Fruit fly (Drosophila melanogaster) S2 (cell line): ENCODE data around the gene Kaz-m1.

ENCODE experiments used
- CG8478 ChIP-seq: fragments of >200 bp; optimal IDR thresholded peaks from 2 replicates; lab custom pipeline; 2018
- CTCF ChIP-seq, 2 experiments: fragments of >200 bp; optimal IDR thresholded peaks; 2 replicates each; lab custom pipeline; 2018

Kaz-m1 gene

DNA sequence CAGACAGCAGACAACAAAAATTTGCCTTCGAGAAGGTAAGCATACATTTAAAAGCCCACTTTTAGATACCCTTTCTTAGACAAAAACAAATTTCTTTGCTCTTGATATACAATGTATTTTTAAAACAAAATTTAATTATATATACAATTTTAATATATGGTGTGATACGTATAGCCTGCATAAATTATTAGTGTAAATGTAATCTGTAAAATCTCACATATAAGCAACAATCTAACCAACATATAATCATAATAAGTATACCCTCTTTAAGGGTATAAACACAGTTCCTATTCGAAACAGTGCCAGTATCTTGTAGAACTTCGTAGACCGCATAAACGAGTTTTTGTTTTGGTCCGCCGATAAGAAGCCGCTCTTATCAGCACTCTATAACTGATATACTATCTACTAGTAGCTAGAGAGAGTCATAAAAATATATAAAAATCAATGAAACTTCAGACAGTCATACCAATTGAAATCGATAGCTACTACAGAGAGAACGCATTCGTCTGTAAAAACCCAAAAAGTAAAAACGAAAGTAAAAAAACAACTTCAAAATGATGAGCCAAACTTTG is at the start of gene Kaz-m1:
Kaz-m1 (plus strand) TSS at position 460 of the 572 bp plus-strand sequence.
- TF ChIP-seq CG8478 (lab: Kevin White, UChicago) (no peak), CTCF (optimal IDR thresholded peaks at IDR 0.05; lab: Kevin White, UChicago) (no peak)

DNA sequence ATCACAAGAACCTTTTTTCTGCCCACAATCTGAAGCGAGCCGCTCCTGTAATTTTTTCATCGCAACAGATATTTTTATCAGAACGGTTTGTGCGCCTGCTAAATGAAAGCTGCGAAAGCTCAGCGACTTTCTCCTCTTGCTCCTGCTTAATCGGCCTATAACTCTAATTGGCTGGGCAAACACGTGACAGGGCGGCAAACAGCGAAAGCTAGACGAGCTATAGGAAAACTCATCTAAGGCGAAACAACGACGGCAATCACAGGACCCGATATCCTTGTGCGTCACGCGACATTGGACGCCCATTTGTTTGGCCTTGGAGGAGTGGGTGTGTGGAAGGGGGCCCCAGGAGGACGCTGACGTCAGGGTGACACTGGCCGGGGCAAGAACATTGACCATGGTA is 47.6 kb upstream of the Kaz-m1 start:
- TF ChIP-seq CG8478 (lab: Kevin White, UChicago), result no peak
- TF ChIP-seq CTCF (optimal IDR thresholded peaks at IDR 0.05; lab: Kevin White, UChicago), result no peak

DNA sequence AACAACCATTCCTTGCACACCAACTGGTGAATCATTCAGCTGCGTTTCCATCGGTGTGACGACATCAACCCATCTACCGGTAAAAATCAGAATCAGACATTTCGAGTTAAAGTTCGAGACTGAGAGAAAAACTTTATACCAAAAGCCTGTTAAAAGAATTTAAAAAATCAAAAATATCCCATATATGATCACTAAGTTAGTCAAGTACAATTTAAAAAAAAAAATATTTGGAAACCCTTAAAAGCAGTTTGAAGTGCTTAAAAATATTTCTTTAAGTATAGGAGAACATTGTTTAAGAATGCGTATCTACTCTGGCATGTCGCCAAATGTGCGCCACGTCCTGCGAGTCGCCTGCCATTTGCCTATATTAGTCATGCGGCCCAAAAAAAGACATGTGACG is 46.0 kb upstream of the Kaz-m1 start:
- no peak for TF ChIP-seq CTCF (optimal IDR thresholded peaks at IDR 0.05; lab: Kevin White, UChicago)
- no peak for TF ChIP-seq CG8478 (lab: Kevin White, UChicago)

DNA sequence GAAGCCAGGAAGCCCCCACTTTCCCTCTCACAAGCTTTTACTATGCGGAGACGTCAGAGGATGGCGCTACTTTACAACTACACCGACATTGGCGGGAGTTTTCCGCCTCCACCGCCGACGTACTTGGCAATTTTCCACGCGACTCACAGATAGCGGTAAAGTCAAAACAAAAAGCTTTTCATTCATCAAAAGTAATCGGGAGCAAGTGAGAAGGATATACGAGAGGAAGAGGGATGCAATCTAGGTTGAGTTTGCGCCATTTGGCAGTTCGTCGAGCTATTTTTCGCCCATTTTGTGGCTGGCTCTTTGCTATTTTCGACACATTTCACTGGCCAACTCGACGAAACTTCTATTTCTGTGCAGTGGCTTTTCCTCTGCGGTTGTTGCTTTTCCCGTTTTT is 45.6 kb upstream of the Kaz-m1 start:
- TF ChIP-seq CG8478 (lab: Kevin White, UChicago) (no peak), CTCF (optimal IDR thresholded peaks at IDR 0.05; lab: Kevin White, UChicago) (no peak)

DNA sequence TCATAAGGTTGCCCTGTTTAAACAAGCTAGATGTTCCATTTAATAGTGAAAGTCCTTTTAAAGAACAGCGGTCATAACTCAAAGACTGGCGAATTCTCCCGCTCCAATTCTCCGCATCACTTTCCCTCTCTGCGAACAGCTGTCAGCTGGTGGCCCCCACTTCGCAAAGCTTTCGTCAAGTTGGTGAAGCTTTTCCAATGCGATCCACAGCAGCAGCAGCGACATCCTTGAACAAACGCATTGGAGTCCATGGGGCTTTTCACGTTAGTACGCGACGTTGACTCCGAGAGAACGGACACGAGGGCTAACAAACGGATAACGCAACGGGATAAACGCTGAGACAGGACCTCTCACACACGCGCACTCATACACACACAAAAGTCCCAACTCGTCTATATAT is 44.7 kb upstream of the Kaz-m1 start, which contains the start of gene fid:
fid (plus strand) TSS at position 301 of the 400 bp plus-strand sequence.
- no peak for TF ChIP-seq CTCF (optimal IDR thresholded peaks at IDR 0.05; lab: Kevin White, UChicago)

DNA sequence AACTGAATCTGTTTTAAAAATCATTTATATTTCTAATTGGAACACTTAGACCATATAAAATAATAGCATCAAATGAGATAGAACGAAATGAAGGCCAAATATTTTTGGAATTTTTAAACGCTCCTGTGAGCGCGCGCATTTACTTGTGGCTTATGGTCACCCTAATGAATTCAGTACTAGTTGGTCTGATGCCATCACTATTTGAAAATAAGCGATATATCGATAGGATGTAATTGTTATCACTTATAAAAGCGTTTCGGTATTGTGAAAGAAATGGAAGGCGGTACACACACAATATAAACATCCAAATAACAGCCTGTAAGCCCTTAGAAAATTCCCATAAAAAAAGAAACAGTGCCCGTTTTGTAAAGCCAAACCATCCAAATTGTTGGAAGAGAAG is 31.8 kb upstream of the Kaz-m1 start, which contains the start of gene Nf1:
Nf1 (plus strand) TSS at position 280 of the 400 bp plus-strand sequence.
- TF ChIP-seq CG8478 (lab: Kevin White, UChicago), result no peak
- peak in 1 of 2 experiments; percentile 5 for TF ChIP-seq CTCF (optimal IDR thresholded peaks at IDR 0.05; lab: Kevin White, UChicago)

DNA sequence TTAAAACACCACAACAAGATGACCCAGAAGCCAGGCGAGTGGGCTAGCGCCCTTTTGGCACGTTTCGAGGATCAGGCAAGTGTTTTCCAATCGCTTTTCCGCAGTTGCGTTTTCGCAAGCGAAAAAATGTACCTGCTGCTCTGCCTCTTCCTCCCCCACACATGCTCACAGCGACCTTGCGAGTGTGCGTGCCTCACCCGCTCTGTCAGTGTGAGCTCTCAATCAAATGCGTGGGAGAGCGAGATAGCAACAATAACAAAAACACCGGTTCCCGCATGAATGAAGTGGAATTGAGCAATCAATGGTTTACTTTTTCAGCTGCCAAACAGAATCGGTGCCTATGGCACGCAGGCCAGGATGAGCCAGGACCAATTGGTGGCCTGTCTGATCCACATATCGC is 31.2 kb upstream of the Kaz-m1 start:
- TF ChIP-seq CG8478 (lab: Kevin White, UChicago) (no peak), CTCF (optimal IDR thresholded peaks at IDR 0.05; lab: Kevin White, UChicago) (no peak)

DNA sequence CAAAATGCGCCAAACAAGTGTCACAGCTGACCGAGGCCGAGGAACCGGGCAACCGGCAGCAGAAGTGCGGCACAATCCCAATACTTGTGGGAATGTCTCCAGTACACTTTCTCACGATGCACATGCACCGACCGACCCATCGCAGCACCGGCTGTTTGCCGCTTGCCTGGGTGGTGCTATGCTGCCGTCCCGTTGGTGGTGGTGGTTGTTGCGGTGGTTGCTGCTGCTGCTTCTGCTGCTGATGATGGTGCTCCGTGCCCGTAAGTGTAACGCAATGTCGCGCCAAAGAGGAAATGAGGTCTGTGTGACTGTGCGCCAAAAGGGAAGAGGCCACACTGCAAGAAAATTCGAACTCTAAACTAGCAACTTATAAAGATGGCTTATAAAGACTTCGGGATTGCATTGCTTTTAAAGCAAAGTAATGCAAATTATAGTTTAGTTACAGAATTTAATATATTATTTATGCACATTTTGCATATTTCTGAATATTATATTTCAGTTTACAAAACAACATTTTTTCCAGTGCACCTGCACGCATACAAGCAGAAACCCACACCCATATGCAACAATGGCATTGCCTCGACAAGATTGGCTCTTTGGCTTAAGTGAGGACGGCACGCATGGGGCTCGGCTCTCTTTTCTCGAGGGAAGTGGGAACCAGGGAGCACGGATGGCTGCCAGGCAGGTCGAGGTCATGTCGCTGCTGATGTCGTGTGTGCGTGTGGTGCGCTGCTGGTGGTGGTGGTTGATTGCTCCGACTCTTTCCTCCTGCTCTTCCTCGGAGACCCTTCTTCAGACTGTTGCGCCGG is 18.1 kb upstream of the Kaz-m1 start, which contains the start of gene CG43116:
CG43116 (minus strand) TSS at position 800 of the 809 bp plus-strand sequence.
- no peak for TF ChIP-seq CTCF (optimal IDR thresholded peaks at IDR 0.05; lab: Kevin White, UChicago)
- no peak for TF ChIP-seq CG8478 (lab: Kevin White, UChicago)

DNA sequence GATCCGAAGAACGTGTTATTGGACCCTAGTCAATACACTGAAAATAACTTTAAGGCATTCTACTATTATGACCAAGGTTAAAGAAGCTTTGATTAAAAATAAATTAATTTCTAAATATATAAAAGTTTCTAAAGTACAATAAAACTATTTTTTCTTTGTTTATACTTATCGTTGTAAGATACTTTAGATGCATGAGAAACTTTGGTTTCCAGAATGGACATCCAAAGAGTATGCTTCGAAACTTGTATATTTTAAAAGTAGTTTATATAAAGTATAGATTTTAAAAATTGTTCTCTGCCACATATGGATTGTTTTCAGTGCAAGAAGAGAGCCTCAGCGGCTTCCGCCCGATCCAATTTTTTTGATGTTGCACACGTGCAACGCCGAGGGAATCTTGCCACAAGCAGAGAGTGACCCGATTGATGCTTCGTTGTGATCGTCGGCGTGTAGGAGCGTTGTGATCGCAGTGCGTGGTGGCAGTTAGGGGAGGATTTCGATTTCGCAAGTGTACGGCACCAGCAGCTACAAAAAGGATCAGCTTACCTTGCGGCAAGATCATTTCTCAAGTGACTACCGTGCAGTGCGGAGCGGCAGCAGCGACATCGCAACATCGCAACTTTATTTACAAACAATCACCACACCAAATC is 17.3 kb upstream of the Kaz-m1 start:
- TF ChIP-seq CTCF (optimal IDR thresholded peaks at IDR 0.05; lab: Kevin White, UChicago) (no peak), CG8478 (lab: Kevin White, UChicago) (no peak)

DNA sequence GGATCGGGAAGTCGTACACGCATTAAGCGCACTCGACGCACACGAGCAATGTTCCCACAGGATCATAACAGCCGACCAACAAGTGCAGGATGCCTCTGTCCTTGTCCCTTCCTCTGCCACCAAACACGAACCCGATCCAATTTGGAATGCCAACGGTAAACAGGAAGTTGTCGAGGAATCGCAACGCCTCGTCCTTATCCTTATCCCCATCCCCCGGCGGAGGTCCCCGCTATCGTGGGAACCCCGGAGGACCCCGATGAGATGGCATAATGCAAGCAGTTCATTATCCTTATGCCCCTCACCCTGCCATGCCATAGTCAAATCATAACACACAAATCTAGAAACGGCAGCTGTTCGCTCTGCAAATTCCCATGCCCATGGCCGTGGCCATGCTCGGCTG is 15.4 kb upstream of the Kaz-m1 start:
- TF ChIP-seq CTCF (optimal IDR thresholded peaks at IDR 0.05; lab: Kevin White, UChicago), result no peak
- TF ChIP-seq CG8478 (lab: Kevin White, UChicago), result no peak

DNA sequence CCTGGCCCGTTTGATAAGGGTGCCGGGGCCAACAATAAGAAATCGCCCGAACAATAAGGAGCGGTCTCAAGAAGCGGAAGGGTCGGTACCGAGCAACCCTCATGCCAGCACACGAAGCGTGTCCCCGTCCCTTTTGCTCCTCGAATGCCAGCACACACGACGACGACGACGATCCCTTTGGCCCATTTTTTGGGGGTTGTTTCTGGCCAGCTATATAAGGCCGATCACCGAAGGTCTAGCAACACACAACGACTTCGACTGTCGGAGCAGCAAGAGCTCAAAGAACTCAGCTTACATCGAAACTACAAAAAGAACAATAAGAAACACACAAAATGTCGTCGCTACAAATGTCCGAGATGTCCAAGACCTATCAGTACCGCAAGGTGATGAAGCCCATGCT is 14.9 kb upstream of the Kaz-m1 start:
- TF ChIP-seq CG8478 (lab: Kevin White, UChicago) (no peak), CTCF (optimal IDR thresholded peaks at IDR 0.05; lab: Kevin White, UChicago) (peak in 1 of 2 experiments; percentile 21)

DNA sequence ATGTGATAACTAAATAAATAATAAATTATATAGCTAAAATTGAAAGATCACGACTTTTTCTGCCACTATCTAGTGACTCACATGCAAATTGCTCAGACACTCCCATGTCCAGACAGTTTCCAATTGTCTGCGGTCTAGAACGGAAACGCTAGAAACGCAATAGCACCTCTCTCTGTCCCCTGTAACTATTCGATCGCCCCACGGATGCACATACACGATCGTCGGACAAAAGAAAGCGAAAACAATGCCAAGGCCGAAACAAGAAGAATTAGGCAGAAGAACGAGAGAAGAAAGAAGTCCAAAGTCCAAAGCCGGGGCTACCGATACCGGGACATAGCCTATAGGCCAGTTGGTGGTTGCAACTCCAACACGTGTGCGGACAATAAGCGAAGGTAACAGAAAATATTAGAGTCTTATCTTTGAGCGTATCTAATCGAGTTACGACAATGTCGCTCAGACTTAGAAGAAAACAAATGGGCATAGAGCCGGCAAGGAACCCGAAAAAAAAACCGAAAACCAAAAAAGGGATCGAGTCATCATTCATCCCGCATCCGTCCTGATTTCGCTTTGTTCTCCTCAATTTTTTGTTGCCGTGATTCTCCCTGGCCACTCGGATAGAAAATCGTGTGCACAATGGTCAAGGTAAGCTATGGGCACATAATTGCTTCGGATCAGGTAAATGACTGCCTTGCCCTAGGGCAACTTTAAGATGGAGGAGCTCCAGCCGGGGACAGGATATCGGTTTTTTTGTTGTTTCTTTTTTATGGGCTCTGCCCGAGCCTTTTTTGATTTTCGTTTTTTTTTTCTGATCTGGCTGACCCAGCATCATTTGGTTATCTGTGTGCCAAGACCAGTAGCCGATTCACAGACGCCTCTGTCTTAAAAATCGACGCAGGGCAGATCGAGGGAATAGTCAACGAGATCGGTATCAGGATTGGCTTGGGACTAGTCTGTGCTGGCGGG is 13.5 kb upstream of the Kaz-m1 start:
- TF ChIP-seq CG8478 (lab: Kevin White, UChicago) (no peak), CTCF (optimal IDR thresholded peaks at IDR 0.05; lab: Kevin White, UChicago) (no peak)

DNA sequence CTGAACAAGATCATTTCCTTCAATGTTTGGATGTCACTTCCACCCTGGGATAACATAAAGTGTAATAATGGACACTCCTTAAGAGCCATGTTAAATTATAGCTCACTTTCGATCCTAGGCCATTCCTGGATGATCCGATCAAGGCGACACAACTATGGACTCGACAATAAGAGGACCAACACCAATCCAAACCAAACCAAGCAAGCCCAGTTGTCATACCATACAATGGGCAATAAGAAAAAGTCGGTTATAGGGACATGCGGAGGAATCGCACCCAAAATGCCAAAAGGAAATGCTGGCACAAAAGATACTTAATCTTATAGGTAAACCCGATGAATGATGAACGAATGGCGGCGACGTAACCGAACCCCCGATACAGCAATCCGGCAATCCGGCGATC is 12.5 kb upstream of the Kaz-m1 start:
- no peak for TF ChIP-seq CTCF (optimal IDR thresholded peaks at IDR 0.05; lab: Kevin White, UChicago)
- TF ChIP-seq CG8478 (lab: Kevin White, UChicago), result no peak
